Worm (Caenorhabditis elegans) whole organism, young adult: Measurements from ENCODE around the gene F41G3.3.

ENCODE experiments used
- B0019.2 ChIP-seq: fragments of 200-800 bp; sonication (Bioruptor generic); conservative IDR thresholded peaks from 2 replicates; pipeline ENCODE4 v1.3.6; 2022; ENCODE audit warnings: missing genetic modification reagents, missing genetic modification characterization, missing compliant biosample characterization
- C06A6.2 ChIP-seq: fragments of 200-800 bp; sonication (Bioruptor generic); conservative IDR thresholded peaks from 2 replicates; pipeline ENCODE4 v1.3.6; 2022; ENCODE audit warnings: missing genetic modification characterization, missing compliant biosample characterization
- C17E4.6 ChIP-seq: fragments of 200-800 bp; sonication (Bioruptor generic); IDR thresholded peaks from 2 replicates; pipeline ENCODE4 v1.3.6; 2022; ENCODE audit warnings: missing genetic modification reagents, missing genetic modification characterization, missing compliant biosample characterization
- F33H1.4 ChIP-seq: fragments of 200-800 bp; sonication (Bioruptor generic); IDR thresholded peaks from 2 replicates; pipeline ENCODE4 v1.3.6; 2022; ENCODE audit warnings: missing genetic modification reagents, missing genetic modification characterization, missing compliant biosample characterization
- F49E8.2 ChIP-seq: sonication (generic microtip); optimal IDR thresholded peaks from 3 replicates; lab custom pipeline; 2017; ENCODE audit warnings: missing genetic modification characterization, mild to moderate bottlenecking, missing compliant biosample characterization, antibody characterized with exemption, moderate library complexity; ENCODE audit not compliant: insufficient read depth
- F52B5.7 ChIP-seq: sonication (generic microtip); optimal IDR thresholded peaks from 2 replicates; lab custom pipeline; 2016; ENCODE audit warnings: mild to moderate bottlenecking, missing genetic modification characterization, missing compliant biosample characterization
- T07F8.4 ChIP-seq: sonication (generic microtip); optimal IDR thresholded peaks from 2 replicates; lab custom pipeline; 2016; ENCODE audit warnings: mild to moderate bottlenecking, missing genetic modification characterization, moderate library complexity, missing compliant biosample characterization
- Y53F4B.3 ChIP-seq: fragments of 200-800 bp; sonication (Bioruptor generic); IDR thresholded peaks from 2 replicates; pipeline ENCODE4 v1.3.6; 2022; ENCODE audit warnings: missing genetic modification reagents, missing genetic modification characterization, missing compliant biosample characterization
- Y67H2A.10 ChIP-seq: fragments of 200-800 bp; sonication (Bioruptor generic); conservative IDR thresholded peaks from 2 replicates; pipeline ENCODE4 v1.3.6; 2022; ENCODE audit warnings: missing genetic modification reagents, missing genetic modification characterization, missing compliant biosample characterization
- Y95B8A.8 ChIP-seq: fragments of 200-800 bp; sonication (Bioruptor generic); IDR thresholded peaks from 2 replicates; pipeline ENCODE4 v1.3.6; 2022; ENCODE audit warnings: missing genetic modification reagents, missing genetic modification characterization, missing compliant biosample characterization
- aptf-2 ChIP-seq: fragments of 200-800 bp; sonication (Bioruptor generic); conservative IDR thresholded peaks from 2 replicates; pipeline ENCODE4 v1.3.6; 2022; ENCODE audit warnings: missing genetic modification reagents, missing genetic modification characterization, missing compliant biosample characterization
- athp-1 ChIP-seq: sonication (generic microtip); optimal IDR thresholded peaks from 2 replicates; lab custom pipeline; 2017; ENCODE audit warnings: mild to moderate bottlenecking, missing genetic modification characterization, missing compliant biosample characterization
- attf-3 ChIP-seq: fragments of 200-800 bp; sonication (Bioruptor generic); conservative IDR thresholded peaks from 2 replicates; pipeline ENCODE4 v1.3.6; 2022; ENCODE audit warnings: missing genetic modification reagents, missing genetic modification characterization, missing compliant biosample characterization
- cebp-1 ChIP-seq, 2 experiments: fragments of 200-800 bp in 1 of 2; sonication (Bioruptor generic) in 1 of 2; sonication (generic microtip) in 1 of 2; IDR thresholded peaks in 1 of 2; optimal IDR thresholded peaks in 1 of 2; 2 replicates each; pipeline versions ENCODE4 v1.3.6 to Lab custom; 2017 to 2022; ENCODE audit warnings: missing compliant biosample characterization in 2 of 2, missing genetic modification characterization in 2 of 2, mild to moderate bottlenecking in 1 of 2, missing genetic modification reagents in 1 of 2, moderate library complexity in 1 of 2
- ceh-91 ChIP-seq: fragments of 200-800 bp; sonication (Bioruptor generic); IDR thresholded peaks from 2 replicates; pipeline ENCODE4 v1.3.6; 2022; ENCODE audit warnings: missing genetic modification reagents, missing genetic modification characterization, missing compliant biosample characterization
- efl-1 ChIP-seq: fragments of 150-350 bp; optimal IDR thresholded peaks from 2 replicates; lab custom pipeline; 2014; ENCODE audit warnings: missing biosample characterization, missing genetic modification reagents, missing genetic modification characterization
- egrh-3 ChIP-seq: fragments of 200-800 bp; sonication (Bioruptor generic); IDR thresholded peaks from 2 replicates; pipeline ENCODE4 v1.3.6; 2022; ENCODE audit warnings: missing genetic modification reagents, missing genetic modification characterization, missing compliant biosample characterization
- ets-4 ChIP-seq: fragments of 200-800 bp; sonication (Bioruptor generic); optimal IDR thresholded peaks from 2 replicates; lab custom pipeline; 2018; ENCODE audit warnings: mild to moderate bottlenecking, missing genetic modification characterization, missing compliant biosample characterization
- gei-17 ChIP-seq: fragments of 200-800 bp; sonication (Bioruptor generic); optimal IDR thresholded peaks from 2 replicates; lab custom pipeline; 2018; ENCODE audit warnings: mild to moderate bottlenecking, missing genetic modification characterization, missing compliant biosample characterization
- hmg-20 ChIP-seq: fragments of 200-800 bp; sonication (Bioruptor generic); IDR thresholded peaks from 2 replicates; pipeline ENCODE4 v1.3.6; 2022; ENCODE audit warnings: missing genetic modification reagents, missing genetic modification characterization, missing compliant biosample characterization
- hsf-1 ChIP-seq: fragments of 200-800 bp; sonication (Bioruptor generic); IDR thresholded peaks from 2 replicates; pipeline ENCODE4 v1.3.6; 2022; ENCODE audit warnings: missing genetic modification reagents, missing genetic modification characterization, missing compliant biosample characterization
- lin-35 ChIP-seq, 3 experiments: fragments of 150-350 bp in 2 of 3; sonication (generic microtip) in 1 of 3; optimal IDR thresholded peaks; 2 replicates each; lab custom pipeline; 2014 to 2018; ENCODE audit warnings: missing biosample characterization in 3 of 3, missing genetic modification characterization in 3 of 3, missing genetic modification reagents in 3 of 3
- lsl-1 ChIP-seq: fragments of 200-800 bp; sonication (Bioruptor generic); optimal IDR thresholded peaks from 2 replicates; lab custom pipeline; 2018; ENCODE audit warnings: mild to moderate bottlenecking, missing genetic modification characterization, moderate library complexity, missing compliant biosample characterization
- lsy-27 ChIP-seq: sonication (generic microtip); optimal IDR thresholded peaks from 2 replicates; lab custom pipeline; 2017; ENCODE audit warnings: missing genetic modification characterization, mild to moderate bottlenecking, missing compliant biosample characterization, antibody characterized with exemption, missing genotype, borderline replicate concordance; ENCODE audit not compliant: insufficient read depth
- madf-10 ChIP-seq: sonication (generic microtip); optimal IDR thresholded peaks from 2 replicates; lab custom pipeline; 2016; ENCODE audit warnings: mild to moderate bottlenecking, missing genetic modification characterization, missing compliant biosample characterization
- madf-6 ChIP-seq: fragments of 200-800 bp; sonication (Bioruptor generic); IDR thresholded peaks from 2 replicates; pipeline ENCODE4 v1.3.6; 2022; ENCODE audit warnings: missing genetic modification reagents, missing genetic modification characterization, missing compliant biosample characterization
- madf-8 ChIP-seq: fragments of 200-800 bp; sonication (Bioruptor generic); conservative IDR thresholded peaks from 2 replicates; pipeline ENCODE4 v1.3.6; 2022; ENCODE audit warnings: missing genetic modification reagents, missing genetic modification characterization, missing compliant biosample characterization
- nfya-1 ChIP-seq: sonication (generic microtip); optimal IDR thresholded peaks from 2 replicates; lab custom pipeline; 2017; ENCODE audit warnings: antibody characterized with exemption, missing compliant biosample characterization, missing genetic modification characterization, borderline replicate concordance; ENCODE audit not compliant: insufficient read depth
- nhr-120 ChIP-seq: fragments of 200-800 bp; sonication (Bioruptor generic); IDR thresholded peaks from 2 replicates; pipeline ENCODE4 v1.3.6; 2022; ENCODE audit warnings: missing genetic modification characterization, missing compliant biosample characterization
- nhr-80 ChIP-seq: sonication (generic microtip); optimal IDR thresholded peaks from 2 replicates; lab custom pipeline; 2016; ENCODE audit warnings: missing genetic modification characterization, missing compliant biosample characterization
- rpc-1 ChIP-seq, 2 experiments: fragments of 150-350 bp in 1 of 2; sonication (generic microtip) in 1 of 2; optimal IDR thresholded peaks; 2 replicates each; lab custom pipeline; 2014 to 2018; ENCODE audit warnings: missing biosample characterization in 1 of 2, missing genetic modification characterization in 1 of 2, missing genetic modification reagents in 1 of 2, missing genotype in 1 of 2
- sea-2 ChIP-seq: fragments of 200-800 bp; sonication (Bioruptor generic); IDR thresholded peaks from 2 replicates; pipeline ENCODE4 v1.3.6; 2022; ENCODE audit warnings: missing genetic modification characterization, missing compliant biosample characterization
- snpc-1.1 ChIP-seq: sonication (generic microtip); optimal IDR thresholded peaks from 2 replicates; lab custom pipeline; 2017; ENCODE audit warnings: missing genetic modification characterization, mild to moderate bottlenecking, missing compliant biosample characterization, antibody characterized with exemption, moderate library complexity, missing genotype, missing genetic modification reagents; ENCODE audit not compliant: insufficient read depth
- snpc-1.3 ChIP-seq: sonication (generic microtip); optimal IDR thresholded peaks from 2 replicates; lab custom pipeline; 2017; ENCODE audit warnings: missing genetic modification characterization, mild to moderate bottlenecking, missing compliant biosample characterization, antibody characterized with exemption, moderate library complexity, missing genotype, missing genetic modification reagents; ENCODE audit not compliant: insufficient read depth
- snpc-3.4 ChIP-seq: sonication (generic microtip); optimal IDR thresholded peaks from 2 replicates; lab custom pipeline; 2017; ENCODE audit warnings: missing genetic modification characterization, mild to moderate bottlenecking, missing compliant biosample characterization, antibody characterized with exemption, moderate library complexity, missing genotype, missing genetic modification reagents
- snpc-4 ChIP-seq, 5 experiments: fragments of 150-350 bp in 1 of 5; sonication (generic microtip) in 4 of 5; optimal IDR thresholded peaks; 2 replicates each; lab custom pipeline; 2014 to 2018; ENCODE audit warnings: missing genetic modification characterization in 5 of 5, missing biosample characterization in 3 of 5, antibody characterized with exemption in 2 of 5, mild to moderate bottlenecking in 2 of 5, missing compliant biosample characterization in 2 of 5, missing genotype in 2 of 5, moderate library complexity in 2 of 5, missing genetic modification reagents in 1 of 5
- xnd-1 ChIP-seq: sonication (generic microtip); optimal IDR thresholded peaks from 2 replicates; lab custom pipeline; 2016; ENCODE audit warnings: missing genotype, missing genetic modification reagents, missing genetic modification characterization, missing compliant biosample characterization
- ztf-25 ChIP-seq: fragments of 200-800 bp; sonication (Bioruptor generic); IDR thresholded peaks from 2 replicates; pipeline ENCODE4 v1.3.6; 2022; ENCODE audit warnings: missing genetic modification reagents, missing genetic modification characterization, missing compliant biosample characterization

The F41G3.3 gene

DNA sequence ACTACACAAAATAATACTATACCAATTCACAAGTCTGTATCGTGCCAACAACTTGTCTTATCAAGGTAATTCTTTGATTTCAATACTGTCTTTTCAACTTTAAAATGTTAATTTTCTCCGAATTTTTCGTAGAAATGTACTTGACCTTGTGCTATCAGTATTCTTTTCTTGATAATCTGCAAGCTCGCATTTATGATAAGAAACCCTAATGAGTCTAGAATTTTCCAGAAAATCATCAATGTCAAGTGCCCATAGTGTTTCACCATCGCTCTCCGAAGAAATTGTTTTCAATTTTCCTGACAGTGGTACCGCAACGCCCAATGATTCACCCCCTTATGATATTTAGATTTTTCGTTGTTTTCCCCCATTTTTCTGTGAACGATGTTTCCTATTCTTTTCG is 24.9 kb downstream of the F41G3.3 start:
- TF ChIP-seq T07F8.4: no peak
- TF ChIP-seq lsl-1 (GFP tag; lab: Kevin White, UChicago): no peak
- TF ChIP-seq hsf-1: peak; percentile 48; the same call in 1 of the 2 replicates
- TF ChIP-seq snpc-1.3 (tag; lab: Kevin White, UChicago): no peak
- no peak for TF ChIP-seq snpc-3.4 (tag; lab: Kevin White, UChicago)
- no peak for TF ChIP-seq egrh-3 (GFP tag; lab: Robert Waterston, UW)
- TF ChIP-seq C17E4.6 (GFP tag; lab: Robert Waterston, UW): no peak
- TF ChIP-seq ztf-25 (GFP tag; lab: Robert Waterston, UW): no peak
- TF ChIP-seq nfya-1 (tag; lab: Kevin White, UChicago): no peak
- no peak for TF ChIP-seq aptf-2 (GFP tag; lab: Robert Waterston, UW)
- no peak for TF ChIP-seq gei-17 (GFP tag; lab: Kevin White, UChicago)
- TF ChIP-seq lsy-27 (tag; lab: Kevin White, UChicago): no peak
- TF ChIP-seq F49E8.2: no peak
- TF ChIP-seq F52B5.7: no peak
- TF ChIP-seq Y67H2A.10 (GFP tag; lab: Robert Waterston, UW): no peak
- no peak for TF ChIP-seq sea-2 (GFP tag; lab: Robert Waterston, UW)
- no peak for TF ChIP-seq snpc-4 (GFP tag; optimal IDR thresholded peaks at IDR 0.05; lab: Kevin White, UChicago)
- TF ChIP-seq snpc-4 (tag; optimal IDR thresholded peaks at IDR 0.05; lab: Kevin White, UChicago): no peak
- TF ChIP-seq F33H1.4 (GFP tag; lab: Robert Waterston, UW): no peak
- TF ChIP-seq ets-4 (GFP tag; lab: Kevin White, UChicago): no peak
- no peak for TF ChIP-seq cebp-1 (GFP tag; IDR thresholded peaks at IDR 0.05; lab: Robert Waterston, UW)
- peak; percentile 9 for TF ChIP-seq cebp-1 (tag; optimal IDR thresholded peaks at IDR 0.05; lab: Kevin White, UChicago)
- TF ChIP-seq rpc-1 (optimal IDR thresholded peaks at IDR 0.05; lab: Kevin White, UChicago): no peak
- TF ChIP-seq rpc-1 (tag; optimal IDR thresholded peaks at IDR 0.05; lab: Kevin White, UChicago): no peak
- TF ChIP-seq athp-1 (tag; lab: Kevin White, UChicago): no peak
- TF ChIP-seq nhr-80: peak; percentile 44

- TF ChIP-seq C06A6.2 (GFP tag; lab: Robert Waterston, UW) (no peak), madf-10 (tag; lab: Kevin White, UChicago) (no peak), Y95B8A.8 (GFP tag; lab: Robert Waterston, UW) (no peak), nhr-120 (GFP tag; lab: Robert Waterston, UW) (no peak), Y53F4B.3 (no peak), efl-1 (peak; percentile 48), madf-6 (GFP tag; lab: Robert Waterston, UW) (peak; percentile 91), nhr-80 (no peak), gei-17 (GFP tag; lab: Kevin White, UChicago) (no peak), lsl-1 (GFP tag; lab: Kevin White, UChicago) (peak; percentile 81), snpc-1.1 (tag; lab: Kevin White, UChicago) (no peak), hmg-20 (GFP tag; lab: Robert Waterston, UW) (no peak), snpc-1.3 (tag; lab: Kevin White, UChicago) (peak; percentile 37), B0019.2 (no peak), xnd-1 (tag; lab: Kevin White, UChicago) (peak; percentile 73), attf-3 (GFP tag; lab: Robert Waterston, UW) (no peak), lin-35 (GFP tag; optimal IDR thresholded peaks at IDR 0.05; lab: Kevin White, UChicago) (no peak), madf-8 (GFP tag; lab: Robert Waterston, UW) (peak; percentile 85), ceh-91 (GFP tag; lab: Robert Waterston, UW) (0 out of 2 replicates have a peak, but pooled peaks have one; percentile 35)
Measured at ce11 chrII:6781983-6782382, 25.7 kb downstream of the F41G3.3 start.
